Fruit fly (Drosophila melanogaster) whole organism, embryonic: ENCODE results near the gene CG34242.

ENCODE experiments used
- BtbVII ChIP-seq: fragments of 200-800 bp; sonication (Bioruptor generic); optimal IDR thresholded peaks from 3 replicates; lab custom pipeline; 2017; ENCODE audit warnings: missing biosample characterization, mild to moderate bottlenecking, missing genetic modification characterization
- C15 ChIP-seq: fragments of 200-800 bp; sonication (Bioruptor generic); IDR thresholded peaks from 3 replicates; pipeline ENCODE4 v1.3.6; 2022; ENCODE audit warnings: missing biosample characterization, missing genetic modification characterization
- CG10274 ChIP-seq: fragments of 200-800 bp; sonication (Bioruptor generic); optimal IDR thresholded peaks from 3 replicates; lab custom pipeline; 2017; ENCODE audit warnings: missing biosample characterization, mild to moderate bottlenecking, missing genetic modification characterization
- CG10431 ChIP-seq: fragments of 200-800 bp; sonication (Bioruptor generic); optimal IDR thresholded peaks from 3 replicates; lab custom pipeline; 2018; ENCODE audit warnings: missing biosample characterization, mild to moderate bottlenecking, missing genetic modification characterization
- CG10979 ChIP-seq: fragments of 200-800 bp; sonication (Bioruptor generic); optimal IDR thresholded peaks from 2 replicates; lab custom pipeline; 2018; ENCODE audit warnings: missing biosample characterization, mild to moderate bottlenecking, missing genetic modification characterization, moderate library complexity
- CG12391 ChIP-seq: fragments of 200-800 bp; sonication (Bioruptor generic); optimal IDR thresholded peaks from 3 replicates; lab custom pipeline; 2018; ENCODE audit warnings: missing biosample characterization, mild to moderate bottlenecking, missing genetic modification characterization, moderate library complexity
- CG13424 ChIP-seq: fragments of 200-800 bp; sonication (Bioruptor generic); optimal IDR thresholded peaks from 2 replicates; lab custom pipeline; 2019; ENCODE audit warnings: missing biosample characterization, mild to moderate bottlenecking, missing genetic modification characterization, moderate library complexity
- CG13775 ChIP-seq: fragments of 200-800 bp; sonication (Bioruptor generic); optimal IDR thresholded peaks from 3 replicates; lab custom pipeline; 2017; ENCODE audit warnings: missing biosample characterization, mild to moderate bottlenecking, missing genetic modification characterization
- CG14860 ChIP-seq: fragments of 200-800 bp; sonication (Bioruptor generic); IDR thresholded peaks from 3 replicates; pipeline ENCODE4 v1.3.6; 2022; ENCODE audit warnings: missing biosample characterization, missing genetic modification characterization; ENCODE audit not compliant: partially characterized antibody
- CG14965 ChIP-seq: fragments of 200-800 bp; sonication (Bioruptor generic); optimal IDR thresholded peaks from 2 replicates; lab custom pipeline; 2016; ENCODE audit warnings: missing biosample characterization, missing genetic modification characterization, borderline replicate concordance
- CG15479 ChIP-seq: fragments of 200-800 bp; sonication (Bioruptor generic); optimal IDR thresholded peaks from 3 replicates; lab custom pipeline; 2019; ENCODE audit warnings: missing biosample characterization, mild to moderate bottlenecking, missing genetic modification characterization, moderate library complexity
- CG17186 ChIP-seq: fragments of 200-800 bp; sonication (Bioruptor generic); optimal IDR thresholded peaks from 3 replicates; lab custom pipeline; 2017; ENCODE audit warnings: missing biosample characterization, missing genetic modification reagents, missing genetic modification characterization
- CG2116 ChIP-seq: fragments of 200-800 bp; sonication (Bioruptor generic); optimal IDR thresholded peaks from 3 replicates; lab custom pipeline; 2018; ENCODE audit warnings: missing biosample characterization, mild to moderate bottlenecking, missing genetic modification characterization
- CG31365 ChIP-seq: fragments of 200-800 bp; sonication (Bioruptor generic); optimal IDR thresholded peaks from 2 replicates; lab custom pipeline; 2018; ENCODE audit warnings: missing biosample characterization, mild to moderate bottlenecking, missing genetic modification characterization
- CG3995 ChIP-seq: fragments of 200-800 bp; sonication (Bioruptor generic); optimal IDR thresholded peaks from 3 replicates; lab custom pipeline; 2016; ENCODE audit warnings: missing biosample characterization, missing genetic modification characterization
- CG6272 ChIP-seq: fragments of 200-800 bp; sonication (Bioruptor generic); IDR thresholded peaks from 2 replicates; pipeline ENCODE4 v1.3.6; 2022; ENCODE audit warnings: missing biosample characterization, missing genetic modification characterization
- CG8478 ChIP-seq: fragments of >200 bp; optimal IDR thresholded peaks from 2 replicates; lab custom pipeline; 2018
- Camta ChIP-seq: fragments of 200-800 bp; sonication (Bioruptor generic); optimal IDR thresholded peaks from 2 replicates; lab custom pipeline; 2016; ENCODE audit warnings: missing biosample characterization, missing genetic modification characterization
- D19B ChIP-seq: fragments of 200-800 bp; sonication (Bioruptor generic); optimal IDR thresholded peaks from 2 replicates; lab custom pipeline; 2017; ENCODE audit warnings: missing biosample characterization, mild to moderate bottlenecking, missing genetic modification characterization
- E2f2 ChIP-seq: fragments of 200-800 bp; sonication (Bioruptor generic); IDR thresholded peaks from 2 replicates; pipeline ENCODE4 v1.3.6; 2022; ENCODE audit warnings: missing biosample characterization, missing genetic modification characterization
- Lim3 ChIP-seq: fragments of 200-800 bp; sonication (Bioruptor generic); IDR thresholded peaks from 2 replicates; pipeline ENCODE4 v1.3.6; 2022; ENCODE audit warnings: missing biosample characterization, missing genetic modification characterization
- Lpt ChIP-seq: fragments of >200 bp; optimal IDR thresholded peaks from 2 replicates; lab custom pipeline; 2018; ENCODE audit warnings: missing biosample characterization, missing genetic modification characterization
- NFAT ChIP-seq: fragments of 200-800 bp; sonication (Bioruptor generic); IDR thresholded peaks from 2 replicates; pipeline ENCODE4 v1.3.6; 2022; ENCODE audit warnings: missing biosample characterization, missing genetic modification characterization
- Nf-YA ChIP-seq: fragments of 200-800 bp; sonication (Bioruptor generic); IDR thresholded peaks from 2 replicates; pipeline ENCODE4 v1.3.6; 2022; ENCODE audit warnings: missing biosample characterization, missing genetic modification characterization
- Nf-YC ChIP-seq: fragments of 200-800 bp; optimal IDR thresholded peaks from 3 replicates; lab custom pipeline; 2019; ENCODE audit warnings: missing biosample characterization, mild to moderate bottlenecking, missing genetic modification characterization, moderate library complexity
- Oaz ChIP-seq: fragments of 200-800 bp; sonication (Bioruptor generic); IDR thresholded peaks from 2 replicates; pipeline ENCODE4 v1.3.6; 2022; ENCODE audit warnings: missing biosample characterization, missing genetic modification characterization
- Side ChIP-seq: fragments of 200-800 bp; sonication (Bioruptor generic); optimal IDR thresholded peaks from 2 replicates; lab custom pipeline; 2016; ENCODE audit warnings: missing biosample characterization, missing genetic modification characterization
- Taf1 ChIP-seq: fragments of 200-800 bp; sonication (Bioruptor generic); IDR thresholded peaks from 2 replicates; pipeline ENCODE4 v1.3.6; 2022; ENCODE audit warnings: missing biosample characterization, missing genetic modification characterization
- ash1 ChIP-seq: fragments of 200-800 bp; sonication (Bioruptor generic); optimal IDR thresholded peaks from 2 replicates; lab custom pipeline; 2018; ENCODE audit warnings: missing biosample characterization, mild to moderate bottlenecking, missing genetic modification characterization
- br ChIP-seq: fragments of >200 bp; optimal IDR thresholded peaks from 2 replicates; lab custom pipeline; 2017
- cg ChIP-seq: fragments of 200-800 bp; sonication (Bioruptor generic); optimal IDR thresholded peaks from 3 replicates; lab custom pipeline; 2019; ENCODE audit warnings: missing biosample characterization, mild to moderate bottlenecking, missing genetic modification characterization, moderate library complexity
- dpn ChIP-seq, 2 experiments: fragments of 200-800 bp; sonication (Bioruptor generic); optimal IDR thresholded peaks; 3 replicates each; lab custom pipeline; 2016; ENCODE audit warnings: missing biosample characterization in 2 of 2, missing genetic modification characterization in 2 of 2
- fd3F ChIP-seq: fragments of 200-800 bp; sonication (Bioruptor generic); optimal IDR thresholded peaks from 2 replicates; lab custom pipeline; 2018; ENCODE audit warnings: missing biosample characterization, mild to moderate bottlenecking, missing genetic modification characterization, moderate library complexity
- fd64A ChIP-seq: fragments of 200-800 bp; sonication (Bioruptor generic); optimal IDR thresholded peaks from 3 replicates; lab custom pipeline; 2018; ENCODE audit warnings: missing biosample characterization, mild to moderate bottlenecking, missing genetic modification characterization
- gfzf ChIP-seq: fragments of 200-800 bp; sonication (Bioruptor generic); optimal IDR thresholded peaks from 2 replicates; lab custom pipeline; 2016; ENCODE audit warnings: missing biosample characterization, mild to moderate bottlenecking, missing genetic modification characterization, moderate library complexity
- grn ChIP-seq: fragments of 200-800 bp; sonication (Bioruptor generic); optimal IDR thresholded peaks from 3 replicates; lab custom pipeline; 2017; ENCODE audit warnings: missing biosample characterization, missing genetic modification characterization
- gro ChIP-seq: fragments of 200-800 bp; sonication (Bioruptor generic); optimal IDR thresholded peaks from 2 replicates; lab custom pipeline; 2016; ENCODE audit warnings: missing biosample characterization, missing genetic modification characterization
- gt ChIP-seq: fragments of 200-800 bp; sonication (Bioruptor generic); IDR thresholded peaks from 2 replicates; pipeline ENCODE4 v1.3.6; 2022; ENCODE audit warnings: missing biosample characterization, missing genetic modification characterization
- hbn ChIP-seq: fragments of 200-800 bp; sonication (Bioruptor generic); IDR thresholded peaks from 2 replicates; pipeline ENCODE4 v1.3.6; 2022; ENCODE audit warnings: missing biosample characterization, missing genetic modification characterization; ENCODE audit not compliant: partially characterized antibody
- ind ChIP-seq: fragments of 200-800 bp; sonication (Bioruptor generic); optimal IDR thresholded peaks from 3 replicates; lab custom pipeline; 2016; ENCODE audit warnings: missing biosample characterization, missing genetic modification characterization
- knrl ChIP-seq: fragments of 200-800 bp; sonication (Bioruptor generic); IDR thresholded peaks from 3 replicates; pipeline ENCODE4 v1.3.6; 2022; ENCODE audit warnings: missing biosample characterization, missing genetic modification characterization; ENCODE audit not compliant: partially characterized antibody
- otp ChIP-seq: fragments of 200-800 bp; sonication (Bioruptor generic); IDR thresholded peaks from 3 replicates; pipeline ENCODE4, ENCODE4 v1.3.6; 2022; ENCODE audit warnings: missing biosample characterization, missing genetic modification characterization
- psq ChIP-seq: fragments of 200-800 bp; sonication (Bioruptor generic); optimal IDR thresholded peaks from 2 replicates; lab custom pipeline; 2017; ENCODE audit warnings: missing biosample characterization, missing genetic modification characterization
- rib ChIP-seq: fragments of 200-800 bp; sonication (Bioruptor generic); IDR thresholded peaks from 2 replicates; pipeline ENCODE4 v1.3.6; 2022; ENCODE audit warnings: missing biosample characterization, missing genetic modification characterization
- schlank ChIP-seq: fragments of 200-800 bp; sonication (Bioruptor generic); optimal IDR thresholded peaks from 2 replicates; lab custom pipeline; 2018; ENCODE audit warnings: missing biosample characterization, mild to moderate bottlenecking, missing genetic modification characterization
- shn ChIP-seq: fragments of 200-800 bp; sonication (Bioruptor generic); optimal IDR thresholded peaks from 3 replicates; lab custom pipeline; 2016; ENCODE audit warnings: missing biosample characterization, missing genetic modification characterization
- sisA ChIP-seq: fragments of 200-800 bp; sonication (Bioruptor generic); IDR thresholded peaks from 2 replicates; pipeline ENCODE4 v1.3.6; 2022; ENCODE audit warnings: missing biosample characterization, missing genetic modification characterization
- so ChIP-seq: fragments of 200-800 bp; sonication (Bioruptor generic); IDR thresholded peaks from 3 replicates; pipeline ENCODE4 v1.3.6; 2022; ENCODE audit warnings: missing biosample characterization, missing genetic modification characterization
- sr ChIP-seq: fragments of 200-800 bp; sonication (Bioruptor generic); IDR thresholded peaks from 3 replicates; pipeline ENCODE4 v1.3.6; 2022; ENCODE audit warnings: missing biosample characterization, missing genetic modification characterization
- tio ChIP-seq: fragments of 200-800 bp; sonication (Bioruptor generic); optimal IDR thresholded peaks from 2 replicates; lab custom pipeline; 2017; ENCODE audit warnings: missing biosample characterization, missing genetic modification characterization, inconsistent platforms
- usp ChIP-seq: fragments of >200 bp; optimal IDR thresholded peaks from 2 replicates; lab custom pipeline; 2017; ENCODE audit warnings: missing biosample characterization, missing genetic modification characterization
- wdn ChIP-seq: fragments of 200-800 bp; sonication (Bioruptor generic); IDR thresholded peaks from 2 replicates; pipeline ENCODE4 v1.3.6; 2022; ENCODE audit warnings: missing biosample characterization, missing genetic modification characterization
- zfh1 ChIP-seq: fragments of 200-800 bp; sonication (Bioruptor generic); IDR thresholded peaks from 3 replicates; pipeline ENCODE4 v1.3.6; 2022; ENCODE audit warnings: missing biosample characterization, missing genetic modification characterization

CG34242 gene

DNA sequence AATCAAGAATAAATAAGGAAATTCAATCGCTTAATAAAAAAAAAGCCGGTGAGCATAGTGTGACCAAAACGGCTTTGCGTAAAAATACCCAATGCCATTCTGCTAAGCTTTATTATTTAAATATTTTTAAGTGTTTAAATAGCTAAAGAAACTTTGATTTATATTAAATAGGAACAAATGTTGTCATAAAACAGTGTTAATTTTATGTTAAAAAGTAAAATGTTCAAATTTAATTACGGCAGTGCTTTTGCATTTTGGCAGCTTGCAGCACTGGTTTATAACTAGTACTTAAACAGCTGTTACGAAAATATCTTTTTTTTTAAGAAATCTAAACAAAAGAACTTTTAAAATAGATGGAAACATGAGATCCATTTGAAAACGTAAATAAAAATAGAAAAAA lies 32.5 kb upstream of the CG34242 start, which contains the start of the genes CG10638 and CG10681 (continued):
- TF ChIP-seq CG13424 (tag; lab: Kevin White, UChicago) (peak; percentile 42), Nf-YA (GFP tag; lab: Robert Waterston, UW) (no peak), wdn (GFP tag; lab: Robert Waterston, UW) (no peak), gro (GFP tag; lab: Kevin White, UChicago) (no peak), CG12391 (peak; percentile 79), rib (GFP tag; lab: Robert Waterston, UW) (no peak), CG14860 (GFP tag; lab: Robert Waterston, UW) (no peak), fd64A (no peak), Lim3 (GFP tag; lab: Robert Waterston, UW) (no peak), fd3F (GFP tag; lab: Kevin White, UChicago) (no peak), hbn (GFP tag; lab: Robert Waterston, UW) (no peak), BtbVII (GFP tag; lab: Kevin White, UChicago) (no peak), tio (GFP tag; lab: Kevin White, UChicago) (no peak), ind (GFP tag; lab: Kevin White, UChicago) (peak; percentile 27), CG10979 (peak; percentile 12), CG17186 (GFP tag; lab: Kevin White, UChicago) (no peak), otp (no peak), CG31365 (tag; lab: Kevin White, UChicago) (no peak), shn (no peak), gt (no peak), Side (no peak), CG8478 (no peak), schlank (no peak), CG10274 (GFP tag; lab: Kevin White, UChicago) (no peak), grn (GFP tag; lab: Kevin White, UChicago) (no peak), Taf1 (no peak), dpn (GFP tag; optimal IDR thresholded peaks at IDR 0.05; lab: Kevin White, UChicago) (peak in 1 of 2 experiments; percentile 50), cg (GFP tag; lab: Kevin White, UChicago) (no peak), CG10431 (GFP tag; lab: Kevin White, UChicago) (peak; percentile 34), ash1 (GFP tag; lab: Kevin White, UChicago) (no peak), Oaz (GFP tag; lab: Robert Waterston, UW) (no peak), Camta (no peak), so (GFP tag; lab: Robert Waterston, UW) (no peak), E2f2 (GFP tag; lab: Robert Waterston, UW) (peak; percentile 51; the same call in 1 of the 2 replicates), zfh1 (GFP tag; lab: Robert Waterston, UW) (no peak), D19B (no peak), gfzf (GFP tag; lab: Kevin White, UChicago) (peak; percentile 68), sr (GFP tag; lab: Robert Waterston, UW) (no peak), Nf-YC (tag; lab: Kevin White, UChicago) (peak; percentile 49), CG13775 (GFP tag; lab: Kevin White, UChicago) (peak; percentile 45), C15 (no peak), br (lab: Kevin White, UChicago) (no peak), CG3995 (GFP tag; lab: Kevin White, UChicago) (peak; percentile 4), CG2116 (GFP tag; lab: Kevin White, UChicago) (peak; percentile 95), sisA (no peak), Lpt (no peak), psq (GFP tag; lab: Kevin White, UChicago) (no peak), CG6272 (GFP tag; lab: Robert Waterston, UW) (no peak), usp (GFP tag; lab: Kevin White, UChicago) (no peak), knrl (no peak), CG14965 (GFP tag; lab: Kevin White, UChicago) (no peak), CG15479 (GFP tag; lab: Kevin White, UChicago) (no peak), NFAT (GFP tag; lab: Robert Waterston, UW) (no peak)
